Fruit fly (Drosophila melanogaster) whole organism: Measurements from ENCODE around the gene CG42487.

Experiments
- CG8478 ChIP-seq: fragments of >200 bp; optimal IDR thresholded peaks from 2 replicates; lab custom pipeline; 2018; ENCODE audit warnings: inconsistent platforms
- Dll ChIP-seq: fragments of >200 bp; optimal IDR thresholded peaks from 2 replicates; lab custom pipeline; 2017
- EcR ChIP-seq, 2 experiments: fragments of >200 bp; optimal IDR thresholded peaks; 2 replicates each; lab custom pipeline; 2017; ENCODE audit warnings: missing biosample characterization in 2 of 2, missing genetic modification characterization in 2 of 2, missing genetic modification reagents in 2 of 2
- pan ChIP-seq: fragments of >200 bp; optimal IDR thresholded peaks from 2 replicates; lab custom pipeline; 2017
- usp ChIP-seq: fragments of >200 bp; optimal IDR thresholded peaks from 2 replicates; lab custom pipeline; 2017; ENCODE audit warnings: missing biosample characterization, missing genetic modification characterization, mixed read lengths

- TF ChIP-seq CG8478 (lab: Kevin White, UChicago), result no peak
- no peak for TF ChIP-seq pan (lab: Kevin White, UChicago)
- TF ChIP-seq Dll (lab: Kevin White, UChicago), result no peak
- TF ChIP-seq usp, result no peak
- no peak for TF ChIP-seq EcR (GFP tag; optimal IDR thresholded peaks at IDR 0.05; lab: Kevin White, UChicago)
Measured at dm6 chr3R:27928140-27928539, 30.9 kb downstream of the CG42487 start, which contains the start of gene nenya.
